Worm (Caenorhabditis elegans): Measurements from ENCODE around the gene K07F5.12.

The K07F5.12 gene

DNA sequence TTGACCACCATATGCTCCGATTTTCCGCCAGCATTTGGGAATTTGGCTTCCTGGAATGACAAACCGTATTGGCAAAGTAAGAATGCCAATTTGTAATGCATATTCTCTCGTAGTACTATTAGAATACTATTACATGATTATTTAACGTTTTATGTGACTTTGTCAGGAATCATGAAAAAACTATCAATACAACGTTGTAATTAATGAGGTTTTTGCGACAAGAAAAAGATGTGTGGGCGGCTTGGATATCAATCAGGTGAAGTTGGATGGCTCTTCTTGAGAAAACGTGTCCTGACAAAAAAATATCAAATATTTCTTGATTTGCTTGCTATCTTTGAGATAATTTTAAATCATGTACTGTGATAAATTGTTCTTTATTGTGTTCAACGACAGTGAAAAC lies 7.7 kb upstream of the K07F5.12 start, which contains the start of gene K07F5.7:
K07F5.7 (minus strand) TSS at position 101 of the 400 bp plus-strand sequence.
- TF ChIP-seq unc-62 (GFP tag; optimal IDR thresholded peaks at IDR 0.05) = no peak

ce11 chrIV:9849624-9850023 lies 6.2 kb upstream of the K07F5.12 start, which contains the start of gene K07F5.8:
Gene K07F5.8, minus strand, starts transcription at chrIV:9849724.
- TF ChIP-seq unc-62 (GFP tag; optimal IDR thresholded peaks at IDR 0.05) = no peak

- TF ChIP-seq unc-62 (GFP tag; optimal IDR thresholded peaks at IDR 0.05) = no peak
Measured at ce11 chrIV:9850931-9851330, 4.9 kb upstream of the K07F5.12 start, which contains the start of gene ssp-10. Gene ssp-10, minus strand, starts transcription at chrIV:9851031.

DNA sequence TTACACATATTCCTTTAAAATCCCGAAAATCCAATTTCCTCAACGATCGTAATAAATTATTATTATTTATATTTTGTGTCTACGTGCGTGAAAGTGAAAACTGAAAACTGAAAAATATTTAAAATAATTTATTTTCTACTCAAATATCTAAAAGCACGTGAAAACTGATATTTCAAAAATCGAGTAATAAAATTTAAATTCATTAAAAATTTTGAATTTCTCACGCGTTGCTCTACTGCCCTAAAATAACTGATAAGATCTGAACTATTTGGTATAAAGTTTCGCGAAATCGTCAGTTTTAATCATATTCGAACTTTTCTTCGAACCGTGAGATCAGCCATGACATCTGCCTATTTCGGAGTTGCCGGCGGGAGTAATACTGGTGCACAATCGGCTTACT lies 3.6 kb upstream of the K07F5.12 start, which contains the start of gene ssq-1:
ssq-1 (plus strand) TSS at position 301 of the 400 bp plus-strand sequence.
- no peak for TF ChIP-seq unc-62 (GFP tag; optimal IDR thresholded peaks at IDR 0.05)

ce11 chrIV:9852818-9853466 lies 2.9 kb upstream of the K07F5.12 start:
- TF ChIP-seq unc-62 (GFP tag; optimal IDR thresholded peaks at IDR 0.05) = no peak

DNA sequence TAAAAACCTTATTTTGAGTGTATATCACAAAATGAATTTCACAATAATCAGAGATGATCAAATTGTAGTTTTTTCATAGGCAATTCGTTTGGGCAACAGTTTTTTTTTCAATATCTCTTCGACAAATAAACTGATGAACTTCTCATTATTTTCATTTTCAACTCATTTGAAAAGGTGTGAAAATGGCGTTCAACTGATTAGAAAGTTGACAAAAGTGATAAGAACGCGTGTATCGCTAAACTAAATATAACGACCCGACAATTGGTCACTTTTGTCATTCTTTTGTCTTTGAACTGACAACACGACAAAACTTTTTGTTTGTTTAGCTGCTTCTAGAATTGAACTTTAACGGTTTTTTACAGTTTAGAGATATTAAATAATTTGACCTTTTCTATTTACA lies 860 bp upstream of the K07F5.12 start:
- no peak for TF ChIP-seq unc-62 (GFP tag; optimal IDR thresholded peaks at IDR 0.05)

DNA sequence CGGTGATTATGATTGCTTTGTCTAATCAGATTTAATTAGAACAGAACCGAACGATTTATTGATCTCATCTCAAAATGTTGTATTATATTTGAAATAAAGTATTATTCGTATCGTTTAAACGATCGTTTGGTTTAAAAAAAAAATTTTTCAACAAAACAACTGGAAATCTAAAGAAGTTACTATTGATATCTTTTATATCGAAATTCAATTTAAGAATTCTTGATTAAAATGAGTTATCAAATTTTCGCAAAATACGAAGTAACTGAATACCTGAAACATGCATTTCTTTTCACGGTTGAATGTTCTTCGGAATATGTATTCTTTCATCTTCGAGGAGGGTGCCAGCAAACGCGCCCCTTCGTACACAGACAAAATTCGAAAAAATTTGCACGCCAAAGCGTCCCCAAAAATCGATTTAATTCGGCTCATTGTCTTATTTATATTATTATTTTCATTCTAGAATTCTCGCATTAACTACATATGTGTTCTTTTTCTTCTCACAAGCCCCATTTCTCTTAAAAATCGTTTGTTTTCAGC lies 2.2 kb downstream of the K07F5.12 start, which contains the start of gene npp-1:
npp-1 (plus strand) TSS at position 537 of the 537 bp plus-strand sequence.
- no peak for TF ChIP-seq unc-62 (GFP tag; optimal IDR thresholded peaks at IDR 0.05)

DNA sequence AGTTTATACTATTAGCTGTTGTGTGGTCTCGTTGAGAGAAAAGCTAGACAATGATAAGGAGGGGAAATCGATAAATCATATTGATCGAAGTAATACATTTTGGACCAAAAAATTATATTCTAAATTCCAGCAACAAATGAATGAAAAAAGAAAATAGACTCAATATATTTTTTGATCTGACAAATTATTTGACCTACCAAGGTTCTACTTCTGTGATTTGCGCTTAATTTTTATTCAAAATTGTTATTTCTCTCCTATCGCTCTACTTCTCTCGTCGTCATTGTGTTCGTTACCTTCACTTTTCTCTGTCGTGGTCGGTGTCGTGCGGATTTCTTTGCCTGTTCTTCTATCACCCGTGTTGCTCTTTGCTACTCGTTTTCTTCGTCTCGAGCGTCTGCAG lies 3.2 kb downstream of the K07F5.12 start:
- TF ChIP-seq unc-62 (GFP tag; optimal IDR thresholded peaks at IDR 0.05) = no peak

ce11 chrIV:9861921-9862320 lies 6.1 kb downstream of the K07F5.12 start, which contains the start of gene K07F5.14:
Gene K07F5.14, plus strand, starts transcription at chrIV:9862221.
- TF ChIP-seq unc-62 (GFP tag; optimal IDR thresholded peaks at IDR 0.05) = no peak

DNA sequence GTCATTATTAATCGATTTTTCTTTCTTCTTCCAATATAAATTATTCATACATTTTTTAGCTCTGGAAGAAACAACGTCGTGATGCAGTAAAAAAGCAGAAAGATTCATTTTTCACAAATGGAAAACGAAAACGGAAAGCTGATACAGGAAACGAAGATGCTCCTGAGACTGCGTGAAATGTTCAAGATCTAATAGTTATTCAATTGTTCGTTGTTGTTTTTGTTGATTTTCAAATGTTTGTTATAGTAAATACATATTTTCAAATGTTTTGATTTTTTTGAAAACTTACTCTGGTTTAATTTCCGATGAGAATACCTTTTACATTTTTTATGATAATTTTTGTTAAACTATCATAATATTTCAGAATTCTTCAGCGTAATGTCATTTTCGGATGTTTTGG lies 8.0 kb downstream of the K07F5.12 start, which contains the start of gene K07F5.16:
K07F5.16 (plus strand) TSS at position 301 of the 400 bp plus-strand sequence.
- TF ChIP-seq unc-62 (GFP tag; optimal IDR thresholded peaks at IDR 0.05) = no peak

- no peak for TF ChIP-seq unc-62 (GFP tag; optimal IDR thresholded peaks at IDR 0.05)
Measured at ce11 chrIV:9864778-9865177, 9.0 kb downstream of the K07F5.12 start, which contains the start of the genes K07F5.15 and K07F5.22. Gene K07F5.15, plus strand, starts transcription at chrIV:9865078. Gene K07F5.22, plus strand, starts transcription at chrIV:9865078.

ce11 chrIV:9866865-9867264 lies 11.1 kb downstream of the K07F5.12 start:
- no peak for TF ChIP-seq unc-62 (GFP tag; optimal IDR thresholded peaks at IDR 0.05)

DNA sequence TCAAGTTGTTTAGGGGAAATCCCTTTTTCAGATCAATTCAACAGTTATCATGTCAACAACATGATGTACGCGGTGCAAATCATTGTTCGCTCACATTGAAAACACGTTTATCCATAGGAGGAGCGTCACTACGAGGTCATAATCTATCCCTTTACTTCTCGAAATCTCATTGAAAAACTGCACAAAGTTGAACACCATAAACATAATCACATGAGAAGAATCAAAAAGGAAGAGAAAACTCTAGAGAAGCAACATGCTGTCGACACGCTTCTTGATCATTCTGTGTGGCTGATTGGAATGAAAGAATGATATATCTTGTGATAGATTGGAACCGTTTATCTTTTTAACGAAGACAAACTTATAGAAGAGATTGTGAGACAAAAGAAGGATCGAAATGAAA lies 12.1 kb downstream of the K07F5.12 start:
- TF ChIP-seq unc-62 (GFP tag; optimal IDR thresholded peaks at IDR 0.05) = no peak

ce11 chrIV:9869344-9869743 lies 13.5 kb downstream of the K07F5.12 start:
- no peak for TF ChIP-seq unc-62 (GFP tag; optimal IDR thresholded peaks at IDR 0.05)

ce11 chrIV:9872210-9872609 lies 16.4 kb downstream of the K07F5.12 start:
- no peak for TF ChIP-seq unc-62 (GFP tag; optimal IDR thresholded peaks at IDR 0.05)

ce11 chrIV:9872786-9873185 lies 17.0 kb downstream of the K07F5.12 start:
- no peak for TF ChIP-seq unc-62 (GFP tag; optimal IDR thresholded peaks at IDR 0.05)

DNA sequence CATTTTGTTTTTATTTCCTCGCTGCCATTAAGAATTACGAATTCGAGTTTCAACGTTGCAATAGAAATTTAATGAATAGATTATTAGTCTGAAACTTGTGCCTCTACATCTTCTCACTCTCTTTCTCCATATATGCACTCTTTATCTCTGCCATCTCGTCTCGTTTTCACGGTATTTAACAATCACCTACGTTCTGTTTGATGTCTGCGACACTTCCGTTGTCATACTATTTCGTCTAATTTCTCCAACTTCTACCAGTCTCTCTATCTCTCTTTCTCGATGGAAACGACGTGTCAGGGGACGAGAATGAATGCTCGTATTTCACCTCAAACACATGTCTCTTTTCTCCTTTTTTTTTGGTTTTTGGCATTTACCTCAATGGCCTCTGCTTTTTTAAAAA lies 18.0 kb downstream of the K07F5.12 start:
- no peak for TF ChIP-seq unc-62 (GFP tag; optimal IDR thresholded peaks at IDR 0.05)
